Fruit fly (Drosophila melanogaster) whole organism, embryonic: ENCODE measurements around the gene Ku80.

Experiments used
- BEAF-32 ChIP-seq: fragments of 200-800 bp; sonication (Bioruptor generic); optimal IDR thresholded peaks from 3 replicates; lab custom pipeline; 2017; ENCODE audit warnings: missing biosample characterization, missing genetic modification characterization, mild to moderate bottlenecking, moderate library complexity, missing genetic modification reagents
- Bgb ChIP-seq: fragments of 200-800 bp; sonication (Bioruptor generic); IDR thresholded peaks from 2 replicates; pipeline ENCODE4 v1.3.6; 2022; ENCODE audit warnings: missing biosample characterization, missing genetic modification characterization; ENCODE audit not compliant: partially characterized antibody
- CG11560 ChIP-seq: fragments of 200-800 bp; sonication (Bioruptor generic); IDR thresholded peaks from 3 replicates; pipeline ENCODE4 v1.3.6; 2022; ENCODE audit warnings: missing biosample characterization, missing genetic modification characterization
- CG13287 ChIP-seq: fragments of 200-800 bp; sonication (Bioruptor generic); IDR thresholded peaks from 2 replicates; pipeline ENCODE4 v1.3.6; 2022; ENCODE audit warnings: missing biosample characterization, missing genetic modification characterization; ENCODE audit not compliant: partially characterized antibody
- CG13775 ChIP-seq: fragments of 200-800 bp; sonication (Bioruptor generic); optimal IDR thresholded peaks from 3 replicates; lab custom pipeline; 2017; ENCODE audit warnings: missing biosample characterization, mild to moderate bottlenecking, missing genetic modification characterization
- CG14050 ChIP-seq: fragments of 200-800 bp; sonication (Bioruptor generic); IDR thresholded peaks from 3 replicates; pipeline ENCODE4 v1.3.6; 2022; ENCODE audit warnings: missing biosample characterization, missing genetic modification characterization
- CG14860 ChIP-seq: fragments of 200-800 bp; sonication (Bioruptor generic); IDR thresholded peaks from 3 replicates; pipeline ENCODE4 v1.3.6; 2022; ENCODE audit warnings: missing biosample characterization, missing genetic modification characterization; ENCODE audit not compliant: partially characterized antibody
- CG15514 ChIP-seq: fragments of 200-800 bp; sonication (Bioruptor generic); optimal IDR thresholded peaks from 3 replicates; lab custom pipeline; 2017; ENCODE audit warnings: missing biosample characterization, missing genetic modification characterization, mild to moderate bottlenecking, moderate library complexity, missing genetic modification reagents
- CG15601 ChIP-seq: fragments of 200-800 bp; sonication (Bioruptor generic); optimal IDR thresholded peaks from 3 replicates; lab custom pipeline; 2019; ENCODE audit warnings: missing biosample characterization, mild to moderate bottlenecking, missing genetic modification characterization, moderate library complexity
- CG1603 ChIP-seq: fragments of 200-800 bp; sonication (Bioruptor generic); optimal IDR thresholded peaks from 2 replicates; lab custom pipeline; 2019; ENCODE audit warnings: missing biosample characterization, mild to moderate bottlenecking, missing genetic modification characterization, moderate library complexity
- CG16813 ChIP-seq: fragments of 200-800 bp; sonication (Bioruptor generic); IDR thresholded peaks from 3 replicates; pipeline ENCODE4 v1.3.6; 2022; ENCODE audit warnings: missing biosample characterization, missing genetic modification characterization; ENCODE audit not compliant: partially characterized antibody
- CG17912 ChIP-seq: fragments of 200-800 bp; sonication (Bioruptor generic); optimal IDR thresholded peaks from 2 replicates; lab custom pipeline; 2018; ENCODE audit warnings: missing biosample characterization, mild to moderate bottlenecking, missing genetic modification characterization
- CG18262 ChIP-seq: fragments of 200-800 bp; optimal IDR thresholded peaks from 3 replicates; lab custom pipeline; 2019; ENCODE audit warnings: missing biosample characterization, mild to moderate bottlenecking, missing genetic modification characterization, moderate library complexity
- CG1832 ChIP-seq: fragments of 200-800 bp; sonication (Bioruptor generic); optimal IDR thresholded peaks from 2 replicates; lab custom pipeline; 2017; ENCODE audit warnings: missing biosample characterization, mild to moderate bottlenecking, missing genetic modification characterization, inconsistent platforms
- CG2116 ChIP-seq: fragments of 200-800 bp; sonication (Bioruptor generic); optimal IDR thresholded peaks from 3 replicates; lab custom pipeline; 2018; ENCODE audit warnings: missing biosample characterization, mild to moderate bottlenecking, missing genetic modification characterization
- CG32772 ChIP-seq: fragments of 200-800 bp; sonication (Bioruptor generic); IDR thresholded peaks from 2 replicates; pipeline ENCODE4 v1.3.6; 2022; ENCODE audit warnings: missing biosample characterization, missing genetic modification characterization
- CG34224 ChIP-seq: fragments of 200-800 bp; sonication (Bioruptor generic); IDR thresholded peaks from 3 replicates; pipeline ENCODE4 v1.3.6; 2022; ENCODE audit warnings: missing biosample characterization, missing genetic modification characterization; ENCODE audit not compliant: partially characterized antibody
- CG8290 ChIP-seq, 3 experiments: fragments of 200-800 bp; sonication (Bioruptor generic); optimal IDR thresholded peaks; 2 replicates each; lab custom pipeline; 2016 to 2019; ENCODE audit warnings: missing biosample characterization in 3 of 3, missing genetic modification characterization in 3 of 3, mild to moderate bottlenecking in 2 of 3, moderate library complexity in 1 of 3
- Dad ChIP-seq: fragments of 200-800 bp; sonication (Bioruptor generic); optimal IDR thresholded peaks from 3 replicates; lab custom pipeline; 2016; ENCODE audit warnings: missing biosample characterization, missing genetic modification characterization
- Dll ChIP-seq: fragments of 200-800 bp; sonication (Bioruptor generic); IDR thresholded peaks from 4 replicates; pipeline ENCODE4 v1.3.6; 2022; ENCODE audit warnings: missing biosample characterization, missing genetic modification characterization; ENCODE audit not compliant: partially characterized antibody
- Doc3 ChIP-seq: fragments of 200-800 bp; sonication (Bioruptor generic); IDR thresholded peaks from 3 replicates; pipeline ENCODE4 v1.3.6; 2022; ENCODE audit warnings: missing biosample characterization, missing genetic modification characterization; ENCODE audit not compliant: partially characterized antibody
- Dp ChIP-seq: fragments of 200-800 bp; sonication (Bioruptor generic); optimal IDR thresholded peaks from 2 replicates; lab custom pipeline; 2018; ENCODE audit warnings: missing biosample characterization, mild to moderate bottlenecking, missing genetic modification characterization, moderate library complexity
- Dref ChIP-seq: fragments of 200-800 bp; sonication (Bioruptor generic); IDR thresholded peaks from 2 replicates; pipeline ENCODE4 v1.3.6; 2022; ENCODE audit warnings: missing biosample characterization, missing genetic modification characterization
- HLH4C ChIP-seq: fragments of 200-800 bp; sonication (Bioruptor generic); IDR thresholded peaks from 3 replicates; pipeline ENCODE4 v1.3.6; 2022; ENCODE audit warnings: missing biosample characterization, missing genetic modification characterization; ENCODE audit not compliant: partially characterized antibody
- MBD-R2 ChIP-seq: fragments of 200-800 bp; sonication (Bioruptor generic); IDR thresholded peaks from 2 replicates; pipeline ENCODE4 v1.3.6; 2022; ENCODE audit warnings: missing biosample characterization, missing genetic modification characterization
- MESR4 ChIP-seq: fragments of 200-800 bp; sonication (Bioruptor generic); optimal IDR thresholded peaks from 2 replicates; lab custom pipeline; 2018; ENCODE audit warnings: missing biosample characterization, mild to moderate bottlenecking, missing genetic modification characterization, moderate library complexity
- Opbp ChIP-seq: fragments of 200-800 bp; sonication (Bioruptor generic); IDR thresholded peaks from 3 replicates; pipeline ENCODE4 v1.3.6; 2022; ENCODE audit warnings: missing biosample characterization, missing genetic modification characterization; ENCODE audit not compliant: partially characterized antibody
- Rfx ChIP-seq: fragments of 200-800 bp; sonication (Bioruptor generic); IDR thresholded peaks from 2 replicates; pipeline ENCODE4 v1.3.6; 2022; ENCODE audit warnings: missing biosample characterization, missing genetic modification characterization
- Sry-δ ChIP-seq: fragments of 200-800 bp; sonication (Bioruptor generic); optimal IDR thresholded peaks from 2 replicates; lab custom pipeline; 2016; ENCODE audit warnings: missing biosample characterization, missing genetic modification characterization
- Taf1 ChIP-seq: fragments of 200-800 bp; sonication (Bioruptor generic); IDR thresholded peaks from 2 replicates; pipeline ENCODE4 v1.3.6; 2022; ENCODE audit warnings: missing biosample characterization, missing genetic modification characterization
- YL-1 ChIP-seq: fragments of 200-800 bp; sonication (Bioruptor generic); optimal IDR thresholded peaks from 3 replicates; lab custom pipeline; 2017; ENCODE audit warnings: missing biosample characterization, mild to moderate bottlenecking, missing genetic modification characterization
- amos ChIP-seq: fragments of 200-800 bp; sonication (Bioruptor generic); IDR thresholded peaks from 2 replicates; pipeline ENCODE4 v1.3.6; 2022; ENCODE audit warnings: missing biosample characterization, missing genetic modification characterization; ENCODE audit not compliant: partially characterized antibody
- ato ChIP-seq: fragments of 200-800 bp; sonication (Bioruptor generic); IDR thresholded peaks from 2 replicates; pipeline ENCODE4 v1.3.6; 2022; ENCODE audit warnings: missing biosample characterization, missing genetic modification characterization; ENCODE audit not compliant: partially characterized antibody
- bbx ChIP-seq: fragments of 200-800 bp; sonication (Bioruptor generic); IDR thresholded peaks from 2 replicates; pipeline ENCODE4 v1.3.6; 2022; ENCODE audit warnings: missing biosample characterization, missing genetic modification characterization; ENCODE audit not compliant: partially characterized antibody
- gcm ChIP-seq: fragments of 200-800 bp; sonication (Bioruptor generic); optimal IDR thresholded peaks from 2 replicates; lab custom pipeline; 2019; ENCODE audit warnings: missing biosample characterization, mild to moderate bottlenecking, missing genetic modification characterization, moderate library complexity
- inv ChIP-seq: fragments of 200-800 bp; sonication (Bioruptor generic); IDR thresholded peaks from 2 replicates; pipeline ENCODE4 v1.3.6; 2022; ENCODE audit warnings: missing biosample characterization, missing genetic modification characterization; ENCODE audit not compliant: partially characterized antibody
- nerfin-2 ChIP-seq: fragments of 200-800 bp; sonication (Bioruptor generic); IDR thresholded peaks from 2 replicates; pipeline ENCODE4 v1.3.6; 2022; ENCODE audit warnings: missing biosample characterization, missing genetic modification characterization; ENCODE audit not compliant: partially characterized antibody
- pzg ChIP-seq: fragments of 200-800 bp; sonication (Bioruptor generic); optimal IDR thresholded peaks from 3 replicates; lab custom pipeline; 2018; ENCODE audit warnings: missing biosample characterization, mild to moderate bottlenecking, missing genetic modification characterization, moderate library complexity
- salm ChIP-seq: fragments of 200-800 bp; sonication (Bioruptor generic); optimal IDR thresholded peaks from 2 replicates; lab custom pipeline; 2018; ENCODE audit warnings: missing biosample characterization, mild to moderate bottlenecking, missing genetic modification characterization
- sna ChIP-seq: fragments of 200-800 bp; sonication (Bioruptor generic); IDR thresholded peaks from 2 replicates; pipeline ENCODE4 v1.3.6; 2022; ENCODE audit warnings: missing biosample characterization, missing genetic modification characterization; ENCODE audit not compliant: partially characterized antibody
- sob ChIP-seq: fragments of 200-800 bp; sonication (Bioruptor generic); IDR thresholded peaks from 2 replicates; pipeline ENCODE4 v1.3.6; 2022; ENCODE audit warnings: missing biosample characterization, missing genetic modification characterization
- sr ChIP-seq: fragments of 200-800 bp; sonication (Bioruptor generic); IDR thresholded peaks from 3 replicates; pipeline ENCODE4 v1.3.6; 2022; ENCODE audit warnings: missing biosample characterization, missing genetic modification characterization
- unc-4 ChIP-seq: fragments of 200-800 bp; sonication (Bioruptor generic); IDR thresholded peaks from 2 replicates; pipeline ENCODE4 v1.3.6; 2022; ENCODE audit warnings: missing biosample characterization, missing genetic modification characterization; ENCODE audit not compliant: partially characterized antibody
- vnd ChIP-seq: fragments of 200-800 bp; sonication (Bioruptor generic); IDR thresholded peaks from 3 replicates; pipeline ENCODE4 v1.3.6; 2022; ENCODE audit warnings: missing biosample characterization, missing genetic modification characterization; ENCODE audit not compliant: partially characterized antibody
- zen2 ChIP-seq: fragments of 200-800 bp; sonication (Bioruptor generic); IDR thresholded peaks from 3 replicates; pipeline ENCODE4 v1.3.6; 2022; ENCODE audit warnings: missing biosample characterization, missing genetic modification characterization; ENCODE audit not compliant: partially characterized antibody

Ku80 gene

DNA sequence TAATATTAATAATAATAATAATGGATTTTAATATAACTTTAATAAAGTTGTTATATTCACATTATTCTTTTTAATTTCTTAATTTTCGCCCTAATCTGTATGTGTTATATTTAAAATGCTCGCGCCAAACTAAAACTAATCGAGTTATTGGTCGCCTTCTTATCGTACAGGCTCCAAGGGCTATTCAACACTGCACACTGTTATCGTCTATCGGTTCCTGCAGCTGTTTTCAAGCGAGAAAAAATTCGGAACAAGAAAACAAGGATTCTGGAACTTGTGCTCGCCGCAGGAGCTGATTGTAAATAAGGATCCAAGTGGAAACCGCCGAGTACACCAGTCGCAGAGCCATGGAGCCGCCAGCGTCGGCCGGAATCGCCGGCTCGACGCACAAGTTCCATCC lies 6.9 kb downstream of the Ku80 start, which contains the start of gene CG3793:
CG3793 (plus strand) TSS at position 192 of the 400 bp plus-strand sequence.
- TF ChIP-seq vnd (GFP tag; lab: Robert Waterston, UW) (peak; percentile 30; the same call in 1 of the 3 replicates), YL-1 (GFP tag; lab: Kevin White, UChicago) (peak; percentile 47), salm (tag; lab: Kevin White, UChicago) (no peak), gcm (GFP tag; lab: Kevin White, UChicago) (no peak), Taf1 (GFP tag; lab: Robert Waterston, UW) (no peak), ato (GFP tag; lab: Robert Waterston, UW) (peak; percentile 47; the same call in 1 of the 2 replicates), CG18262 (tag; lab: Kevin White, UChicago) (no peak), Opbp (GFP tag; lab: Robert Waterston, UW) (peak; percentile 64; the same call in 2 of the 3 replicates), CG14860 (GFP tag; lab: Robert Waterston, UW) (peak; percentile 52; the same call in 2 of the 3 replicates), Dad (GFP tag; lab: Kevin White, UChicago) (no peak), CG34224 (GFP tag; lab: Robert Waterston, UW) (peak; percentile 55), MBD-R2 (GFP tag; lab: Robert Waterston, UW) (peak; percentile 75), CG2116 (GFP tag; lab: Kevin White, UChicago) (peak; percentile 55), BEAF-32 (GFP tag; lab: Kevin White, UChicago) (peak; percentile 38), sna (peak; percentile 30; the same call in 1 of the 2 replicates), Rfx (peak; percentile 8; the same call in 1 of the 2 replicates), CG13775 (no peak), Dref (GFP tag; lab: Robert Waterston, UW) (peak; percentile 87), zen2 (GFP tag; lab: Robert Waterston, UW) (peak; percentile 57; the same call in 2 of the 3 replicates), CG13287 (GFP tag; lab: Robert Waterston, UW) (peak; percentile 61), CG16813 (GFP tag; lab: Robert Waterston, UW) (peak; percentile 54; the same call in 2 of the 3 replicates), Dp (GFP tag; lab: Kevin White, UChicago) (peak; percentile 87), CG1603 (tag; lab: Kevin White, UChicago) (peak; percentile 21), sr (GFP tag; lab: Robert Waterston, UW) (no peak), bbx (GFP tag; lab: Robert Waterston, UW) (peak; percentile 79), CG1832 (no peak), unc-4 (GFP tag; lab: Robert Waterston, UW) (0 out of 2 replicates have a peak, but pooled peaks have one; percentile 16), MESR4 (GFP tag; lab: Kevin White, UChicago) (peak; percentile 38), CG14050 (no peak), HLH4C (GFP tag; lab: Robert Waterston, UW) (peak; percentile 73), pzg (GFP tag; lab: Kevin White, UChicago) (peak; percentile 46), CG15514 (GFP tag; lab: Kevin White, UChicago) (peak; percentile 81), CG15601 (tag; lab: Kevin White, UChicago) (peak; percentile 13), CG32772 (GFP tag; lab: Robert Waterston, UW) (peak; percentile 8; the same call in 1 of the 2 replicates), Doc3 (peak; percentile 37; the same call in 1 of the 3 replicates), sob (GFP tag; lab: Robert Waterston, UW) (0 out of 2 replicates have a peak, but pooled peaks have one; percentile 5), nerfin-2 (GFP tag; lab: Robert Waterston, UW) (peak; percentile 33; the same call in 1 of the 2 replicates), CG11560 (tag; lab: Robert Waterston, UW) (peak; percentile 27; the same call in 1 of the 3 replicates), amos (GFP tag; lab: Robert Waterston, UW) (peak; percentile 49; the same call in 1 of the 2 replicates), Dll (GFP tag; lab: Robert Waterston, UW) (peak; percentile 55; the same call in 1 of the 4 replicates), inv (GFP tag; lab: Robert Waterston, UW) (0 out of 2 replicates have a peak, but pooled peaks have one; percentile 26), CG17912 (GFP tag; lab: Kevin White, UChicago) (peak; percentile 33), Bgb (GFP tag; lab: Robert Waterston, UW) (0 out of 2 replicates have a peak, but pooled peaks have one; percentile 31), CG8290 (GFP tag; optimal IDR thresholded peaks at IDR 0.05; lab: Kevin White, UChicago) (no peak), CG8290 (tag; optimal IDR thresholded peaks at IDR 0.05; lab: Kevin White, UChicago) (peak in 1 of 2 experiments; percentile 74), Sry-δ (peak; percentile 13)
